Worm (Caenorhabditis elegans) whole organism, L4 larva: ENCODE data around the gene chil-19.

Experiments
- F10B5.3 ChIP-seq: sonication (generic microtip); optimal IDR thresholded peaks from 2 replicates; lab custom pipeline; 2016; ENCODE audit warnings: mild to moderate bottlenecking, missing genetic modification characterization, missing compliant biosample characterization
- T20F7.1 ChIP-seq: fragments of 200-800 bp; sonication (Bioruptor generic); optimal IDR thresholded peaks from 2 replicates; lab custom pipeline; 2018; ENCODE audit warnings: mild to moderate bottlenecking, missing genetic modification characterization, missing compliant biosample characterization
- ZK337.2 ChIP-seq: fragments of 200-800 bp; sonication (Bioruptor generic); IDR thresholded peaks from 2 replicates; pipeline ENCODE4 v1.3.6; 2022; ENCODE audit warnings: missing genetic modification reagents, missing genetic modification characterization, missing compliant biosample characterization
- aha-1 ChIP-seq: fragments of 150-350 bp; peaks from one replicate; lab custom pipeline; 2014; ENCODE audit warnings: missing biosample characterization, missing genetic modification characterization
- daf-16 ChIP-seq, 3 experiments: sonication (generic microtip); optimal IDR thresholded peaks; 2 replicates each; lab custom pipeline; 2016 to 2017; ENCODE audit warnings: missing genetic modification characterization in 3 of 3, missing genetic modification reagents in 3 of 3, mild to moderate bottlenecking in 2 of 3, missing compliant biosample characterization in 2 of 3, missing biosample characterization in 1 of 3, moderate library complexity in 1 of 3
- daf-19 ChIP-seq: fragments of 200-800 bp; sonication (Bioruptor generic); conservative IDR thresholded peaks from 2 replicates; pipeline ENCODE4 v1.3.6; 2022; ENCODE audit warnings: missing genetic modification characterization, missing compliant biosample characterization
- dmd-6 ChIP-seq: fragments of 200-800 bp; sonication (Bioruptor generic); IDR thresholded peaks from 2 replicates; pipeline ENCODE4 v1.3.6; 2022; ENCODE audit warnings: missing genetic modification reagents, missing genetic modification characterization, missing compliant biosample characterization
- dmd-8 ChIP-seq: fragments of 200-800 bp; sonication (Bioruptor generic); IDR thresholded peaks from 2 replicates; pipeline ENCODE4 v1.3.6; 2022; ENCODE audit warnings: missing genetic modification characterization, missing compliant biosample characterization
- dve-1 ChIP-seq: sonication (generic microtip); optimal IDR thresholded peaks from 2 replicates; lab custom pipeline; 2017; ENCODE audit warnings: antibody characterized with exemption, mild to moderate bottlenecking, missing genetic modification characterization, missing compliant biosample characterization; ENCODE audit not compliant: insufficient read depth
- lin-1 ChIP-seq: fragments of 200-800 bp; sonication (Bioruptor generic); IDR thresholded peaks from 2 replicates; pipeline ENCODE4 v1.3.6; 2022; ENCODE audit warnings: missing genetic modification reagents, missing genetic modification characterization, missing compliant biosample characterization
- lin-38 ChIP-seq: fragments of 200-800 bp; sonication (Bioruptor generic); IDR thresholded peaks from 2 replicates; pipeline ENCODE4 v1.3.6; 2022; ENCODE audit warnings: missing genetic modification reagents, missing genetic modification characterization, missing compliant biosample characterization
- lin-39 ChIP-seq: fragments of 150-350 bp; optimal IDR thresholded peaks from 2 replicates; lab custom pipeline; 2014; ENCODE audit warnings: missing biosample characterization, missing genetic modification reagents, missing genetic modification characterization
- madf-5 ChIP-seq, 2 experiments: fragments of 200-800 bp; sonication (Bioruptor generic); IDR thresholded peaks; 2 replicates each; pipeline ENCODE4 v1.3.6; 2022; ENCODE audit warnings: missing compliant biosample characterization in 2 of 2, missing genetic modification characterization in 2 of 2
- nhr-28 ChIP-seq: fragments of 150-350 bp; optimal IDR thresholded peaks from 2 replicates; lab custom pipeline; 2014; ENCODE audit warnings: missing biosample characterization, missing genetic modification characterization
- nhr-77 ChIP-seq: fragments of 150-350 bp; optimal IDR thresholded peaks from 2 replicates; lab custom pipeline; 2014; ENCODE audit warnings: missing biosample characterization, missing genetic modification characterization
- pha-4 ChIP-seq, 2 experiments: fragments of 150-350 bp in 1 of 2; fragments of 200-800 bp in 1 of 2; sonication (Bioruptor generic) in 1 of 2; IDR thresholded peaks in 1 of 2; optimal IDR thresholded peaks in 1 of 2; 2 replicates each; pipeline versions ENCODE4 v1.3.6 to Lab custom; 2014 to 2022; ENCODE audit warnings: missing genetic modification characterization in 2 of 2, missing genetic modification reagents in 2 of 2, missing biosample characterization in 1 of 2, missing compliant biosample characterization in 1 of 2
- pqm-1 ChIP-seq: sonication (generic microtip); optimal IDR thresholded peaks from 2 replicates; lab custom pipeline; 2017; ENCODE audit warnings: missing biosample characterization, missing genetic modification characterization
- snpc-4 ChIP-seq: fragments of 150-350 bp; optimal IDR thresholded peaks from 2 replicates; lab custom pipeline; 2014; ENCODE audit warnings: missing biosample characterization, missing genetic modification characterization
- spr-3 ChIP-seq: fragments of 200-800 bp; sonication (Bioruptor generic); optimal IDR thresholded peaks from 2 replicates; lab custom pipeline; 2018; ENCODE audit warnings: mild to moderate bottlenecking, missing genetic modification characterization, missing compliant biosample characterization
- tag-97 ChIP-seq: fragments of 200-800 bp; sonication (Bioruptor generic); IDR thresholded peaks from 2 replicates; pipeline ENCODE4 v1.3.6; 2022; ENCODE audit warnings: missing genetic modification characterization, missing compliant biosample characterization
- unc-130 ChIP-seq: sonication (generic microtip); optimal IDR thresholded peaks from 2 replicates; lab custom pipeline; 2016; ENCODE audit warnings: missing genetic modification reagents, missing genetic modification characterization, missing compliant biosample characterization
- unc-62 ChIP-seq, 3 experiments: fragments of 150-350 bp in 1 of 3; sonication (generic microtip); optimal IDR thresholded peaks in 2 of 3; peaks in 1 of 3; 1 replicate in 1 of 3; 2 replicates in 2 of 3; lab custom pipeline; 2014 to 2017; ENCODE audit warnings: missing biosample characterization in 3 of 3, missing genetic modification characterization in 3 of 3, missing genetic modification reagents in 3 of 3, missing genotype in 1 of 3
- vab-7 ChIP-seq: fragments of 200-800 bp; sonication (Bioruptor generic); IDR thresholded peaks from 2 replicates; pipeline ENCODE4 v1.3.6; 2022; ENCODE audit warnings: missing genetic modification reagents, missing genetic modification characterization, missing compliant biosample characterization
- zfp-2 ChIP-seq: sonication (generic microtip); optimal IDR thresholded peaks from 2 replicates; lab custom pipeline; 2016; ENCODE audit warnings: mild to moderate bottlenecking, missing genetic modification characterization, missing compliant biosample characterization
- ztf-7 ChIP-seq: fragments of 150-350 bp; optimal IDR thresholded peaks from 2 replicates; lab custom pipeline; 2014; ENCODE audit warnings: missing biosample characterization, missing genetic modification characterization

chil-19 gene

DNA sequence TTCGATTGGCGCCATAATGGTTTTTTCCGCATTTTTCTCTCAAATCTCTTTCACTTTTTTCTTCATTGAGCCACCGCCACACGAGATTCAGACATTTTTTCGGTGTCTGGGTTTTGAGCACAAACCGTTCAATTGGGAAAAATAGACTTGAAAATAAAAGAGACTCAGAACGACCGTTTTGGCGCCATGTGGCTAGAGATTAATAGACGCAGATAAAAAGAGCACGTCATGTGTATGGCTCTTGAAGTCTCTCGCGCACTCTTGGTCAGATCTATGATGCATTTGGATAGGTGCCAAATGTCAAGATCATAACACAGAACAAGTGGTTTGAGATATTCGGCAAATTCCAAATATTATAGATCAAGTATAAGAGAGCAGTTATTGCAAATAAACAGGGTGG is 27.2 kb upstream of the chil-19 start:
- TF ChIP-seq madf-5 (GFP tag; IDR thresholded peaks at IDR 0.05; lab: Robert Waterston, UW) (no peak), daf-16 (GFP tag; optimal IDR thresholded peaks at IDR 0.05; lab: Kevin White, UChicago) (no peak), daf-16 (tag; optimal IDR thresholded peaks at IDR 0.05; lab: Kevin White, UChicago) (peak; percentile 14), aha-1 (tag; lab: Kevin White, UChicago) (peak; percentile 87), dmd-6 (peak; percentile 47; the same call in 1 of the 2 replicates)

DNA sequence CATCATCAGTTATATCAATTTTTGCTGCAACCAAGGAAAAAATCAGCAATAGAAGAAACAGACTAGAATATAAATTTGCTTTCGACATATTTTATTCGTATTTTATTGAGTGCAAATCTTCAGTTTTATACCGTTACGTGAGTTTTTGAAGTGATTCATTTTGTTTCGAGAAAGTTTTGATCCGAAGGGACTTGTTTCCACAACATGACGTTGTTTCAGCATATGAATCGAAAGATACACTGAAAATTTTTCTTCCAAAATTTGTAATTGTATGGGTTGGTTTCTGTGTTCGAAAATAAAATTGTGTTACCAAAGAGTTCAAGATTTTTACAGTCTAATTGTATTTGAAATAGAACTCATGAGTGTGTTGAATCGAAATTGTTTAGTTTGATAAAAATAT is 25.8 kb upstream of the chil-19 start, which contains the start of gene T19H5.7:
Gene T19H5.7, minus strand, starts transcription at position 101 of the 400 bp plus-strand sequence.
- TF ChIP-seq nhr-28 = no peak
- no peak for TF ChIP-seq ZK337.2 (GFP tag; lab: Robert Waterston, UW)
- TF ChIP-seq pha-4 (GFP tag; IDR thresholded peaks at IDR 0.05; lab: Robert Waterston, UW) = no peak
- TF ChIP-seq pha-4 (tag; optimal IDR thresholded peaks at IDR 0.05; lab: Kevin White, UChicago) = no peak
- no peak for TF ChIP-seq tag-97
- TF ChIP-seq, all 104 proteins: peak for 0

DNA sequence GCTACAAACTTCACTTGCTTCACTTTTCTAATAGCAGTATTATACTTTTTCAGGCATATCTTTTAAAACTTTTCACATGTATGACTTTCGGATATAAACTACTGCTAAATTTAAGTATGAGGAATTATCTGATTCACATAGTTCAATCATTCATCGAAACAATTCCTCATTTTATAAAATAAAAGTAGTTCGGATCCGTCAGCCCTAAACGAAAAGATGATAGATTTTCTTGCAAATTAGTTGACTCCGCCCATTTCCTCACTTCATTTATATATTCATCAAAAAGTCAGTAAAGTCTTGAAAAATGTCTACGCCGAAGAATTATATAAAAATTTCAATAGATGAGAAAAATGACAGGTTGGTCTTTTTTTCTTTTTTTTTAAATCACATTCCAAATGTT is 23.4 kb upstream of the chil-19 start, which contains the start of gene chil-27:
Gene chil-27, plus strand, starts transcription at position 301 of the 400 bp plus-strand sequence.
- no peak for TF ChIP-seq vab-7

DNA sequence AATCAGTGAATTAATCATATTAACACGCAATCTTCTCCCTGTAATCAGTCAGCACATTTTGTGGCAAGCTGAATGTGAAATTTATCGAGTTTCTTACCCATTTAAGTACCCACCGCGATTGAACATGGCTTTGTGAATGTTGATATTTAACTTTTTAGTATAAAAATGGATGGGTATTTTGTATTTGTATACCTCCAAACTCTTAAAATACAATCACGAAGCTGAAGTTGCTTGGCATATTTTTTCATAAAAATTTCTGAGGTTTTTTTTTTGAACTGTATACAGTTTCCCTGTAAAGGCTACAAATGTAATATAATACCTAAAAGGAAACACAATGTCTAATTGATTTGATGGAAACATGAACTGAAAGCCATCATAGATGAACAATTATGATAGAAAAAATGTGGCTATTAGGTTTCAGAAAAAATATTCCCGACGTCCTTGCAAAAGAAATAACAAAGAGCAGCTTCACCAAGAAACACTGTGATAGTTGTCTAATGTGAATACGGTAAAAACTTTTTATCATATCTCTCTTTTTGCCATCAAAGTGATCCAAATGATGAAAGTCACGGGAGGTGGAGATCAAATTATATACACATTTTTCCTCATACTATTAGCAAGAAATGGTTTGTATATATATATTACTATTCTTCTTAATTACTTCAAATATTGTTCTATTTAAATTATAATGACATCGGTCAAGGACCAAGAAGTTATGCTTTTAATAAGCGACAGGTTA is 20.3 kb upstream of the chil-19 start, which contains the start of the genes chil-25 and chil-26:
Gene chil-25, minus strand, starts transcription at position 101 of the 739 bp plus-strand sequence.
Gene chil-26, plus strand, starts transcription at position 689 of the 739 bp plus-strand sequence.
- TF ChIP-seq zfp-2 (tag; lab: Kevin White, UChicago) = no peak
- peak in 1 of 2 experiments; percentile 82 for TF ChIP-seq unc-62 (GFP tag; optimal IDR thresholded peaks at IDR 0.05 in 1 of 2; lab: Kevin White, UChicago)
- no peak for TF ChIP-seq unc-62 (tag; optimal IDR thresholded peaks at IDR 0.05; lab: Kevin White, UChicago)

DNA sequence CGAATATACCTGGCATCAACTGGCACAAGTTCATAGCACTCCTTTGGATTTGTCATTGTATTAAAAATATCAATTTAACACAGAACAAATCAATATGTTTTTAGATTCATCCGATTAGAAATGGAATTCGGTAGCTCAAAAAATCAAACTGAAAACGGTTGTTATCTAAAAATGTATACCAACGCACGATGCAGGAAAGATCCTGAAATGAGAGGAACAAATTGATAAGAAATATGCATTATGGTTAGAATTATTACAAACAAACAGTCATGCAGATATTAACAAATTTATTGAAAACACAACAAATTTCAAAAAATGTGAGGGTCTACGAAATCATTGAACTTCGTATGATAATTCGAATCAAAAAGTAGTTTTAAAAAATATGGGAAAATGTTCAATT is 15.8 kb upstream of the chil-19 start, which contains the start of gene T19H5.6:
Gene T19H5.6, minus strand, starts transcription at position 195 of the 400 bp plus-strand sequence.
- TF ChIP-seq pqm-1 (tag; lab: Kevin White, UChicago) (peak; percentile 88), unc-130 (no peak), daf-19 (GFP tag; lab: Robert Waterston, UW) (no peak), daf-16 (GFP tag; optimal IDR thresholded peaks at IDR 0.05; lab: Kevin White, UChicago) (no peak), daf-16 (tag; optimal IDR thresholded peaks at IDR 0.05; lab: Kevin White, UChicago) (peak; percentile 72), dmd-8 (GFP tag; lab: Robert Waterston, UW) (no peak), nhr-28 (peak; percentile 40)
- TF ChIP-seq, all 104 proteins: peak for 3

DNA sequence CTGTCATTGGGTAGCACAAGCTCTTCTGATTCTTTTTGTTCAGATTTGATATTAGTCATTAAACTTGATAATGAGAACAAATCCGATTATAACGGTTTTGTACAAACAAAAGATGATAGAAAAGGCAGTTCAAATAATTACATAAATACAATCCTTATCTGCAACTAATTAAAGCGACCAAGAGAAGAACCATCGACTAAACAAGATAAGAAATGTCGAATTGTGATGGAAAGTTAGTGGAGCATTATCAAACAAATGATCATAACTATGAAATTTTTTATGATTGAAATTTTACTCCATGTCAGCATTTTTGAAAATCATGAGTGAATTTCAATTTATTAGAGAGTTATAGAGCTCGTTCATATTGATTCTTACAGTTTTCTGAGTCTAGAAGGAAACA is 14.2 kb upstream of the chil-19 start, which contains the start of gene chil-23:
Gene chil-23, minus strand, starts transcription at position 198 of the 400 bp plus-strand sequence.
- TF ChIP-seq ztf-7 (tag; lab: Kevin White, UChicago) (no peak), lin-38 (GFP tag; lab: Robert Waterston, UW) (no peak), dve-1 (peak; percentile 81), pqm-1 (tag; lab: Kevin White, UChicago) (peak; percentile 99), lin-39 (tag; lab: Kevin White, UChicago) (no peak), dmd-6 (peak; percentile 89), nhr-28 (peak; percentile 88), daf-16 (GFP tag; optimal IDR thresholded peaks at IDR 0.05; lab: Kevin White, UChicago) (no peak), daf-16 (tag; optimal IDR thresholded peaks at IDR 0.05; lab: Kevin White, UChicago) (peak; percentile 70), T20F7.1 (GFP tag; lab: Kevin White, UChicago) (peak; percentile 28), snpc-4 (tag; lab: Kevin White, UChicago) (no peak), nhr-77 (tag; lab: Kevin White, UChicago) (peak; percentile 87), lin-1 (GFP tag; lab: Robert Waterston, UW) (0 out of 2 replicates have a peak, but pooled peaks have one; percentile 44), F10B5.3 (tag; lab: Kevin White, UChicago) (no peak), dmd-8 (GFP tag; lab: Robert Waterston, UW) (no peak)

DNA sequence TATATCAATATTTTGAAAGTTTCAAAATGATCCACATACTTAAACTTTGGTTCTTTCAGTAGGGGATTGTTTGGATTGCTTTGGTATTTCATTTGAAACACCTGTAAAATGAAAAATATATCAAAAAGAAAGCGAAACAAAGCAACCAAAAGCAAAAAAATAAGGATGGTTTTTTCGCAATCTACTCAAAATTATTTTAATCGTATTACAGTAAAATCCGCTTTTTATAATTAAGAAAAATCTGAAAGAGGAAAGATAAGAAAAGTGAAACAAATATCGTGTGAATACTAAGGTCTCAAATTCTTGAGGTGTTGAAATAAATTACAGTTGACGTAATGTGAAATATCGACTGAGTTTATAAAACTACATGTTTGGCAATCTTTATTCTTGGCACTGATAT is 11.9 kb upstream of the chil-19 start, which contains the start of gene chil-22:
Gene chil-22, minus strand, starts transcription at position 101 of the 400 bp plus-strand sequence.
- TF ChIP-seq dmd-8 (GFP tag; lab: Robert Waterston, UW) (no peak), spr-3 (GFP tag; lab: Kevin White, UChicago) (no peak)
